Fruit fly (Drosophila melanogaster) whole organism, wandering third instar larva: ENCODE measurements around the gene Or2a.

ENCODE experiments used
- Abd-B ChIP-seq: fragments of >200 bp; optimal IDR thresholded peaks from 2 replicates; lab custom pipeline; 2017; ENCODE audit warnings: missing biosample characterization, missing genetic modification characterization
- Hnf4 ChIP-seq: fragments of 200-800 bp; sonication (Bioruptor generic); optimal IDR thresholded peaks from 2 replicates; lab custom pipeline; 2016; ENCODE audit warnings: missing biosample characterization, mild to moderate bottlenecking, missing genetic modification characterization
- Jra ChIP-seq: sonication (Bioruptor generic); optimal IDR thresholded peaks from 2 replicates; lab custom pipeline; 2016; ENCODE audit warnings: missing biosample characterization, missing genetic modification characterization
- Mio ChIP-seq: sonication (Bioruptor generic); optimal IDR thresholded peaks from 2 replicates; lab custom pipeline; 2016; ENCODE audit warnings: missing biosample characterization, missing genetic modification characterization
- OdsH ChIP-seq: fragments of 200-800 bp; sonication (Bioruptor generic); optimal IDR thresholded peaks from 2 replicates; lab custom pipeline; 2016; ENCODE audit warnings: missing biosample characterization, mild to moderate bottlenecking, missing genetic modification characterization
- fru ChIP-seq: fragments of 200-800 bp; sonication (Bioruptor generic); optimal IDR thresholded peaks from 3 replicates; lab custom pipeline; 2016; ENCODE audit warnings: missing biosample characterization, mild to moderate bottlenecking, missing genetic modification characterization
- h ChIP-seq: fragments of 200-800 bp; sonication (Bioruptor generic); optimal IDR thresholded peaks from 3 replicates; lab custom pipeline; 2016; ENCODE audit warnings: missing biosample characterization, mild to moderate bottlenecking, missing genetic modification characterization
- lola ChIP-seq: fragments of >200 bp; optimal IDR thresholded peaks from 2 replicates; lab custom pipeline; 2017; ENCODE audit warnings: missing biosample characterization, missing genetic modification characterization
- psq ChIP-seq: fragments of 200-800 bp; sonication (Bioruptor generic); optimal IDR thresholded peaks from 3 replicates; lab custom pipeline; 2017; ENCODE audit warnings: missing biosample characterization, mild to moderate bottlenecking, missing genetic modification characterization, moderate library complexity
- usp ChIP-seq: fragments of >200 bp; optimal IDR thresholded peaks from 2 replicates; lab custom pipeline; 2017; ENCODE audit warnings: missing biosample characterization, missing genetic modification characterization

DNA sequence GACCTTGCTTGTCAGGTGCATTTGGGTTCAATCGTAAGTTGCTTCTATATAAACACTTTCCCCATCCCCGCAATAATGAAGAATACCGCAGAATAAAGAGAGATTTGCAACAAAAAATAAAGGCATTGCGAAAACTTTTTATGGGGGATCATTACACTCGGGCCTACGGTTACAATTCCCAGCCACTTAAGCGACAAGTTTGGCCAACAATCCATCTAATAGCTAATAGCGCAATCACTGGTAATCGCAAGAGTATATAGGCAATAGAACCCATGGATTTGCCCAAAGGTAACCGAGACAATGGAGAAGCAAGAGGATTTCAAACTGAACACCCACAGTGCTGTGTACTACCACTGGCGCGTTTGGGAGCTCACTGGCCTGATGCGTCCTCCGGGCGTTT is at the start of gene Or2a:
- TF ChIP-seq lola (GFP tag; lab: Kevin White, UChicago) (no peak), Jra (GFP tag; lab: Kevin White, UChicago) (no peak), Mio (GFP tag; lab: Kevin White, UChicago) (no peak), Abd-B (GFP tag; lab: Kevin White, UChicago) (no peak), fru (GFP tag; lab: Kevin White, UChicago) (no peak), usp (GFP tag; lab: Kevin White, UChicago) (no peak), OdsH (GFP tag; lab: Kevin White, UChicago) (no peak), Hnf4 (GFP tag; lab: Kevin White, UChicago) (no peak), h (no peak), psq (GFP tag; lab: Kevin White, UChicago) (no peak)
